Worm (Caenorhabditis elegans) whole organism, dauer: ENCODE data around the gene dsh-2.
"Not testable (repeated sequence)": the region's sequence is repeated elsewhere in the genome, so short reads cannot be mapped to it uniquely, and the experiment has no call there.

Source experiments
- unc-62 ChIP-seq: sonication (generic microtip); optimal IDR thresholded peaks from 2 replicates; lab custom pipeline; 2017; ENCODE audit warnings: missing biosample characterization, missing genetic modification reagents, missing genetic modification characterization

dsh-2 gene

DNA sequence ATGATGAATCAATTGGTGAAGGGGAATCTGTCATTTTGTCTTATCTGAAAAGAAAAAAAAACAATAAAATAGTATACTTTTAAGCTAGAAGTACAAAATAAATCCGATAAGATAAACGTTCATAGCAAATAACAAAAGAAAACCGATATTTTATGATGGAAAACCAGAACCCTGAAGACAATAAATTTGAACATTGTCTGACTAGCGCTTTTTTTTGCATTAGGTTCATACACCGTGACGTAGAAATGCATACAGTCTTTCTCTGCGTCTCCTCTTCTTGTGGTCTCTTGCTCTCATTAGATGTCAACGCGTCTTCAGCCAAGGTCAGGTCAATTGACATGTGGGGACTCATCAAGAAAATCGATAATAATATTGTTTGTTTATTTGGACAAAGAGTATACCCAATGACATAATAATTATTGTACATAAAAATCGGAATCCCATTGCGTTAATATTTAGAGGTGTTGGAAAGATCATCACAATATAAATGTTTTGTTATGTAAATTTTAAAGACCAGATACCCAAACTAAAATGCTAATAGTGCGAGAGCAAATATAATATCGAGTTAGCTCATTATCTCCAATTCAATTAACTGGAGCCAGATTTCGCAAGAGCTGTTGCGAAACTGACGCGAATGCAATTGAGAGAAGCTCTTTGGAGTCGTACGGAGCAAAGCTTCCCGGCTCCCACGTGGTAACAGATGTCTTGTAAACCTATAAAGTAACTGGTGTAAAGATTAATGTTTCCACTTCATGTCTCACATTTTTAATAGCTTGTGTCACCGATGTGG, at the start of gene dsh-2:
Gene dsh-2 (minus strand): TSS at position 51 of the 790 bp plus-strand sequence.
- TF ChIP-seq unc-62 (GFP tag; lab: Kevin White, UChicago) = no peak

DNA sequence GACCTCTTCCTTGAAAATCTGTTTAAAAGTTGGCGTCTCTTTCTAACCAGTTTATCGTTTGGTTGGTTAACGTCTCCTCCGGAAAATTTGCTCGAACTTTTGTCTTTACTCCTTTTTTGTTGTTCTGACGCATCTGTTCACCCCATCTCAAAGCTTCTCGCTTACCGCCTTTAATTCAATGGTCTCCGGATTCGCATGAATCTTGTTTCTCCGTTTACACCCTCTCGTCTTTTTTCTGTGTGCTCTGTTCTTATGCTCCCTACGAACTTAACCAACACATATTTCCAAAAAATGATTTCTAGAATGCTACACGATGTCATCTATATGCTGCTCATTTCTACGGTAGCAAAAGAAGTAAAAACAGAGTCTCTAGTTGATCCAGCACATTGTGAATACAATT, 49.1 kb upstream of the dsh-2 start, which contains the start of gene lgc-56:
Gene lgc-56 (plus strand): TSS at position 301 of the 400 bp plus-strand sequence.
- no peak for TF ChIP-seq unc-62 (GFP tag; lab: Kevin White, UChicago)

DNA sequence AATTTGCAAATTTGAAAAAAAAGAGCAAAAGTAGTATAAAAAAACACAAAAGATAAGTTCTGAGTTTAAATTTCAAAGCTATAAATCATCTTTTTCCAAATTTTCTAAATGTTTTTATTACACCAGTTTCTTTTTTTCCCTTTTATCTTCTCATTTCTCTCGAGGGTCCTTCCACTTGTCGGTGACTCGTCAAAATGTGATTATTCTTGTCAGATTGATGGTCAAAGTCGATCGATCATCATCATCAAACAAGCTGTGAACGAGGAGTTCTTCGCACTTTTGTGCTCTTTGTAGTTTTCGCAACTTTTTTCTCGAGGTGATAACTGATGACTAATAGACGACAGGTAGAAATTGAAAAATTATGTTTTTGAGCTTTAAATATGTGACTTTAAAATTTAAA, 39.6 kb upstream of the dsh-2 start:
- TF ChIP-seq unc-62 (GFP tag; lab: Kevin White, UChicago) = no peak

DNA sequence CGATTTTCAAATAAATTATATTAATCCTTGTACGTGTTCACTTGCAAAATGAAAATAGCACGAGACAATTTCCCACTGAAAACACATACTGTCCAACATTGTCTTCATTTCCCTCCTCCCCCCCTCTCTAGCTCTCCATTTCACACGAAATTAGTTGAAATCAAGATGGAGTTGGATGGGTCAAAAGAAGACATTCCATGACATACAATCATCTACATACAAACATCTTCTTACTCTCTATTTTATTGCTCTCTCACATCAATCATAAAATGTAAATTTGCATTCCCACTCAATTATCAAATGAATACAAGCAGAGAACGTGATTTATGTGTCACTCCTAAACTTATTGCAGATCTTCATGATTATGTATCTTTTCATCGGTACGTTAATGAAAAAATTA, 34.8 kb upstream of the dsh-2 start, which contains the start of gene srsy-1:
Gene srsy-1 (plus strand): TSS at position 301 of the 400 bp plus-strand sequence.
- TF ChIP-seq unc-62 (GFP tag; lab: Kevin White, UChicago) = no peak

DNA sequence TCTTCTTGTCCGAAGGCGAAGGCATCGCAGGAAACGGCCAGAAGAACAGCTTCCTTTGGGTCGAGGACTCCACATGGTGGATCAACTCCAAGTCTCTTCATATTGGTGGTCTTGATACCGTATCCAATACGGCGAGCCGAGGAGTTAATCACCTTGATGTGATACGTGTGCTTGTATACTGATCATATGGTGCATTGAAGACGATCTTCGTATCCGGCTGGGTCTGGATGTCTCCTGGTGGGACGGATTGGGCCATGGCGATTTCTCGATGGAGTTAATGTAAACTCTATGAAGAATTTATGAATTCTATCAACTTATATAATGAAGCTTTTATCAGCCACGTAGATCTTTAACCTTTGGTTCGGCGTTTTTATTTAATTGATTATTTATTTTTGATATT, 34.3 kb upstream of the dsh-2 start, which contains the start of gene msp-74:
Gene msp-74 (minus strand): TSS at position 101 of the 400 bp plus-strand sequence.
- TF ChIP-seq unc-62 (GFP tag; lab: Kevin White, UChicago) = not testable (repeated sequence)

DNA sequence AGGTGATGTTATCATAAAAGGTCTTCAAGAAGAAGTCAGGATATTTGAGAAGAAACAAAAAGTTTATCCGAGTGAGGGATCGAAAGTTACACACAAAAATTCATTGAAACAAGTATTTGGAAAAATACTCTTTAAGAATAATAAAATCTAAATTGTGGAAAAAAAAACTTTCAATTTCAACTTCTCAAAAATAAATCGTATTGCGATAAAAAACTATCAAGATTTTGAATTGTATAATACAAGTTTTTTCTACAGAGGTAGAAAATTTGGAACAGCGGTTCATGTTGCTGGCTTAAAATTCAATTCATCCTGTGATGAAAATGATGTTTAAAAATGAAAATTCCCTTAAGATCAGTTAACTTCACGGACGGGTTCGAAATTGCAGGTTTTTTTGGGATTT, 31.1 kb upstream of the dsh-2 start, which contains the start of gene F09C12.8:
Gene F09C12.8 (plus strand): TSS at position 301 of the 400 bp plus-strand sequence.
- no peak for TF ChIP-seq unc-62 (GFP tag; lab: Kevin White, UChicago)

DNA sequence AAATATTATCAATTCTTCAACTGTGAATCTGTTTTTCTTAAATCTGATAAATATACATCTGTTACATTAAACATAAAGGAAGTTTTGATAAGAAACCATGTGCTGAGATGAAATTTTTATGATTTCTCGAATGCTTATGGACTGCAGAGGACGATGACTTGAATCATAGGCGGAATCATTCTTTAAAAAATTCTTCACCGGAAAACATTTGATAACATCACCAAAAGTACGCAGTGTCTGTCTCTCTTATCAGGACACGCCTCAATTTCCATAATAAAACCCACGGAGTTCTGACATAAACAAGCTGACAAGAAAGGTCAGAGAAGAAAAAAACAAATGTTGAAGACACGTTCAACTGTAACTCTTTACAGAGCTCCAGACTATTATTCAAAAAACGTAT, 28.7 kb upstream of the dsh-2 start, which contains the start of gene F09C12.2:
Gene F09C12.2 (plus strand): TSS at position 320 of the 400 bp plus-strand sequence.
- no peak for TF ChIP-seq unc-62 (GFP tag; lab: Kevin White, UChicago)

DNA sequence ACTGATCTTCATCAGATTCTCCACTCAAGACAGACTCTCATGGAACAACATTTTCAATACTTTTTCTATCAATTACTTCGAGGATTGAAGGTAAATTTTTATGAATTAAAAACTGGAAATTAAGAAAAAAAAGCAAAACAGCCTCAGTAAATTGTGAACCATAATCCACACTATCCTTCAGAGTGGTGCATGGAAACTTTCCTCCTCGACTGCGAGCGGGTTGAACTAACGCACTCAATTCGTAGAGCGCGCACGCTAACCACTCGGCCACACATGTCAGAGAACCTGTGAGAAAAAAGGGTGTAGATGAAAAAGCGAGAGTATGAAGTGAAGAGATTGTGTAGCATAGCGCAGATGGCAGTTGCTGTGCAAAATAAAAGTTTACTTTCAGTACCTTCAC, 24.0 kb upstream of the dsh-2 start:
- no peak for TF ChIP-seq unc-62 (GFP tag; lab: Kevin White, UChicago)

DNA sequence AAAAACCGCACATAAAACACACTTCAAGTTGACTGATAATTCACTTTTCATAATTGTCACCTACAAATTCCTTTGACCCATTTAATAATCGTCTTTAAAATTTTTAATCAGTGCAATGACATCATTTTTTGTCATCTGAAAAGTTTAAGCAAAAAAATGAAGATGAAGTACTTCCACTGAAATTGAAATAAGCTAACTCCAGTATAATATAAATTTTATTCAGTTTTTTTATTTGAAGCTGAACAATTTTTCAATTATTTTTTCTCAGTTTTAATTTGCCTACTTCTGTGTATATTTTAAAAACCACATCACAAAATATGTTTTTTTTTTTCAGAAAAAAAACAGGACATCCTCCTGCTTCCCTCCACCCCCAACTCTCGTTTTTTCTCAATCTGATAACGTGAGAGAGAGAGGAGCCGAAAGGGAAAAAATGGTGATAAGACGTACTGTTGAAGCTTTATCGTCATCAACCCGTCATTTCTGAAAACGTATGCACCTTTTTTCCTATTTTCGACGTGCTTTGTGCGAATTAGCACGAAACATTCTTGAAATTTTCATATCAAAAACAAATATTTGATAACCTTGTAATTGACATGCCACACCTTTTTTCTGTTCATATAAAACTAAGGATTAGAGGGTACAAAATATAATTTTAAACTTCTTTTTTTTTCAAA, 22.9 kb upstream of the dsh-2 start, which contains the start of the genes C04G6.11 and mpk-2:
Gene C04G6.11 (minus strand): TSS at position 51 of the 674 bp plus-strand sequence.
Gene mpk-2 (plus strand): TSS at position 335 of the 674 bp plus-strand sequence.
- TF ChIP-seq unc-62 (GFP tag; lab: Kevin White, UChicago) = no peak

DNA sequence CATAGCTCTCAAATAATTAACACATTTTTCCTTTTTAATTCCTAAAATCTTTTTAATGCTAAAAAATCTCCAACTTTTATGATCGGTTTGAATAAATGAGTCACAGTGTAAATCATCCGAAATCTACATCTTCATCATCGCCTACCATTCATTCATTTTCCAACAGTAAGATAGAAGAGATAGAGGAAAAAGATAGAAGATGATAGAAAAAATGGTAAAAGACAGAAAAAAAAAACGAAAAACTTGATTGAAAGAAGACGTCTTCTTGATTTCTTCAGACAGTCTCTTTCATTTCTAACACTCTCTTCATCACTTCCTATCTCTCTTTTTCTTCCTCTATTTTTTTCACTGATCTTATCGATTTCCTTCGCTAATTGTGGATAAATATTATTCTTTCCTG, 22.2 kb upstream of the dsh-2 start:
- TF ChIP-seq unc-62 (GFP tag; lab: Kevin White, UChicago) = no peak

DNA sequence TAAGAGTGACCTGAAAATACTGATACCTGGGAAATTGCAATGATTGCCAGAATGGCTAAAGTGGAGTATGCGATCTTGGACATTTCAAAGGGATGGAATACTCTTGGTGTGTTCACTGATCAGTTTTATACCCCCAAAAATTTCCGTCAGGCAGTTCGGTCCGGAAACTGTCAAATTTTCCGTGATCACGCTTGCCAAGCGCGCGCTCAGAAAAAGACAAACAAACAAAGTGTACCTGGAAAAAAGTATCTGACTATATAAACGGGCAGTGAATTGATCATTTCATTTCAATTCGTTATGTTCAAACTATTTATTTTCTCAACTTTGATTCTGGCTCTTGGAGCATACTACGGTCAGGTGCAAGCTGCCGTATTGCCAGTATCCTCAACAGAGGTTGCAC, 20.7 kb upstream of the dsh-2 start, which contains the start of the genes idpb-3 and idpb-1:
Gene idpb-3 (minus strand): TSS at position 101 of the 400 bp plus-strand sequence.
Gene idpb-1 (plus strand): TSS at position 284 of the 400 bp plus-strand sequence.
- no peak for TF ChIP-seq unc-62 (GFP tag; lab: Kevin White, UChicago)

DNA sequence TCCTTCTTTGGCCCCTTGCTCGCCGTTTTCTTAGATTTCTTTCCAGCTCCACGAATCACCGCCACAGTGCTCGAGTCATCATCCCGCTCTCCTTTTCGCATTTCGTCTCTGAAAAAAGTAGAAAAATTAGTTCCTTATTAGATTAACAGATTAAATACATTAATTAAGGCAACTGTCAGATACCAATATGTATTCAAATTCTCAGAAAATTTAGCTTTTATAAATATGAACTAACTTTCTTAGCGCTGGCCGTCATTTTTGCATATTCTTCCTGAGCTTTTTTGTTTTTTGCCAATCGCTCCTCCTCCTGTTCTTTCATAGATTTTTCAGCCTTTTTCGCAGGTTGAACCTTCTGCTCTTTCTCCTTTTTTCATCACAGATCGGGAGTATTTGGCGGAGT, 18.7 kb upstream of the dsh-2 start, which contains the start of gene C04G6.6:
Gene C04G6.6 (minus strand): TSS at position 101 of the 400 bp plus-strand sequence.
- no peak for TF ChIP-seq unc-62 (GFP tag; lab: Kevin White, UChicago)

DNA sequence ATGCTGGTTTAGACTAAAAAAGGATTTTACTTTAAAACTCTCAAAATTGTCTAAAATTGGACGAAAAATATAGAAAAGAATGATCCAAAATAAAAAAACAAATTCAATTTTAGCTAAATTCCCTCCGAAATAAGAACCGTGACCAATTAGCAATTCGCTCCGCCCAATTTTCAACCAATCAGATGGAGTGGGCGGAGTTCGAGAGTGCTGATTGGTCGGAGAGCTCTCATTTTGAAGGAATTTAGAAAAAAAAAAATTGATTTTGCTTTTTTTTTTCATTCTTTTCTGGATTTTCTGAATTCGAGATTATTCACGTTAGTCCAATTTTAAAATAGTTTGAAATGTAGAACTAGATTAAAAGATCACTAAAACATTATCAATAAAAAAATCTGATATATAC, 18.1 kb upstream of the dsh-2 start:
- TF ChIP-seq unc-62 (GFP tag; lab: Kevin White, UChicago) = no peak

DNA sequence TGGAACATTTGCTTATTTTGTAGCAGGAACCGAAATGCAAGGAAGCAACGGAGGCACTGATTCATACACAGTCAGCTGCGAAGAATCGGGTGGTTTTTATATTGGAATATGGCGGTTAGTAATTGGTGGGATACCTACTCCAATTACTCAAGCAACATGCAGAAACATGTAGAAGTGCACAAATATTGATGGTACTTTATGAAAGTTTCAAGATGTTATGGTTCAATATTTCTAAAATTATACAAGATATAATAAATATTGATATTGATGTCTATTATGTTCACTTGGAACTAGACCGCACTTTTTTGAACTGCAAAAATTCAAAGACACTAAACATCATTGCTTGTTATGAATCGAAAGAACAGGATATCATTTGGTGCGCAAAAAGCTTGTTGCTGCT, 13.0 kb upstream of the dsh-2 start, which contains the start of gene C04G6.13:
Gene C04G6.13 (plus strand): TSS at position 301 of the 400 bp plus-strand sequence.
- no peak for TF ChIP-seq unc-62 (GFP tag; lab: Kevin White, UChicago)
